Worm (Caenorhabditis elegans) whole organism, mixed stage, embryonic: ENCODE measurements around the gene C32H11.3.

Experiments
- M03D4.4 ChIP-seq: sonication (generic microtip); optimal IDR thresholded peaks from 2 replicates; lab custom pipeline; 2017; ENCODE audit warnings: mild to moderate bottlenecking, missing genetic modification characterization, missing compliant biosample characterization
- blmp-1 ChIP-seq: fragments of 150-350 bp; optimal IDR thresholded peaks from 2 replicates; lab custom pipeline; 2014; ENCODE audit warnings: missing biosample characterization, missing genetic modification characterization
- ceh-39 ChIP-seq: fragments of 150-350 bp; optimal IDR thresholded peaks from 2 replicates; lab custom pipeline; 2014; ENCODE audit warnings: missing biosample characterization, missing genetic modification characterization
- ceh-43 ChIP-seq: fragments of 200-800 bp; sonication (Bioruptor generic); optimal IDR thresholded peaks from 2 replicates; lab custom pipeline; 2018; ENCODE audit warnings: mild to moderate bottlenecking, missing genetic modification characterization, moderate library complexity, missing compliant biosample characterization
- ceh-83 ChIP-seq: fragments of 200-800 bp; sonication (Bioruptor generic); optimal IDR thresholded peaks from 2 replicates; lab custom pipeline; 2018; ENCODE audit warnings: mild to moderate bottlenecking, missing genetic modification characterization, missing compliant biosample characterization
- ces-1 ChIP-seq: fragments of 150-350 bp; optimal IDR thresholded peaks from 2 replicates; lab custom pipeline; 2014; ENCODE audit warnings: missing biosample characterization, missing genetic modification reagents, missing genetic modification characterization
- cnd-1 ChIP-seq: fragments of 200-800 bp; sonication (Bioruptor generic); optimal IDR thresholded peaks from 2 replicates; lab custom pipeline; 2018; ENCODE audit warnings: mild to moderate bottlenecking, missing genetic modification characterization, missing compliant biosample characterization
- elt-3 ChIP-seq: fragments of 150-350 bp; optimal IDR thresholded peaks from 2 replicates; lab custom pipeline; 2014; ENCODE audit warnings: missing biosample characterization, missing genetic modification characterization
- flh-1 ChIP-seq: fragments of 200-800 bp; sonication (Bioruptor generic); optimal IDR thresholded peaks from 2 replicates; lab custom pipeline; 2018; ENCODE audit warnings: mild to moderate bottlenecking, missing genetic modification characterization, moderate library complexity, missing compliant biosample characterization
- ham-2 ChIP-seq: fragments of 200-800 bp; sonication (Bioruptor generic); optimal IDR thresholded peaks from 2 replicates; lab custom pipeline; 2018; ENCODE audit warnings: mild to moderate bottlenecking, missing genetic modification characterization, missing compliant biosample characterization
- lin-32 ChIP-seq: fragments of 200-800 bp; sonication (Bioruptor generic); optimal IDR thresholded peaks from 2 replicates; lab custom pipeline; 2018; ENCODE audit warnings: mild to moderate bottlenecking, missing genetic modification characterization, missing compliant biosample characterization
- lsy-2 ChIP-seq: fragments of 150-350 bp; optimal IDR thresholded peaks from 2 replicates; lab custom pipeline; 2014; ENCODE audit warnings: missing biosample characterization, missing genetic modification characterization
- mab-5 ChIP-seq: fragments of 150-350 bp; optimal IDR thresholded peaks from 2 replicates; lab custom pipeline; 2014; ENCODE audit warnings: missing biosample characterization, missing genetic modification characterization
- mep-1 ChIP-seq: fragments of 150-350 bp; optimal IDR thresholded peaks from 2 replicates; lab custom pipeline; 2017; ENCODE audit warnings: missing biosample characterization, missing genetic modification reagents, missing genetic modification characterization, inconsistent platforms
- mls-2 ChIP-seq: sonication (generic microtip); optimal IDR thresholded peaks from 2 replicates; lab custom pipeline; 2016; ENCODE audit warnings: mild to moderate bottlenecking, missing genetic modification characterization, moderate library complexity, missing compliant biosample characterization
- nhr-2 ChIP-seq: fragments of 150-350 bp; optimal IDR thresholded peaks from 2 replicates; lab custom pipeline; 2014; ENCODE audit warnings: missing biosample characterization, missing genetic modification characterization
- nhr-237 ChIP-seq: fragments of 150-350 bp; optimal IDR thresholded peaks from 2 replicates; lab custom pipeline; 2014; ENCODE audit warnings: missing biosample characterization, missing genetic modification characterization
- nhr-28 ChIP-seq: fragments of 150-350 bp; optimal IDR thresholded peaks from 2 replicates; lab custom pipeline; 2014; ENCODE audit warnings: missing biosample characterization, missing genetic modification characterization
- nhr-76 ChIP-seq: sonication (generic microtip); optimal IDR thresholded peaks from 2 replicates; lab custom pipeline; 2017; ENCODE audit warnings: missing biosample characterization, missing genetic modification characterization
- pha-4 ChIP-seq: fragments of 150-350 bp; optimal IDR thresholded peaks from 2 replicates; lab custom pipeline; 2018; ENCODE audit warnings: missing biosample characterization, missing genetic modification reagents, missing genetic modification characterization
- sem-2 ChIP-seq: fragments of 200-800 bp; sonication (Bioruptor generic); optimal IDR thresholded peaks from 2 replicates; lab custom pipeline; 2018; ENCODE audit warnings: mild to moderate bottlenecking, missing genetic modification characterization, missing compliant biosample characterization
- snpc-4 ChIP-seq: fragments of 150-350 bp; optimal IDR thresholded peaks from 2 replicates; lab custom pipeline; 2014; ENCODE audit warnings: missing biosample characterization, missing genetic modification characterization
- tbx-8 ChIP-seq: fragments of 200-800 bp; sonication (Bioruptor generic); optimal IDR thresholded peaks from 2 replicates; lab custom pipeline; 2018; ENCODE audit warnings: mild to moderate bottlenecking, missing genetic modification characterization, moderate library complexity, missing compliant biosample characterization
- unc-120 ChIP-seq: sonication (generic microtip); optimal IDR thresholded peaks from 2 replicates; lab custom pipeline; 2017; ENCODE audit warnings: missing genetic modification characterization, missing compliant biosample characterization; ENCODE audit not compliant: poor library complexity, severe bottlenecking
- unc-39 ChIP-seq: fragments of 150-350 bp; optimal IDR thresholded peaks from 2 replicates; lab custom pipeline; 2014; ENCODE audit warnings: missing biosample characterization, missing genetic modification characterization
- unc-62 ChIP-seq: fragments of 150-350 bp; optimal IDR thresholded peaks from 2 replicates; lab custom pipeline; 2014; ENCODE audit warnings: missing biosample characterization, missing genetic modification reagents, missing genetic modification characterization
- zip-8 ChIP-seq: fragments of 150-350 bp; optimal IDR thresholded peaks from 2 replicates; lab custom pipeline; 2014; ENCODE audit warnings: missing biosample characterization, missing genetic modification characterization
- ztf-11 ChIP-seq: fragments of 150-350 bp; optimal IDR thresholded peaks from 2 replicates; lab custom pipeline; 2014; ENCODE audit warnings: missing biosample characterization, missing genetic modification characterization

Gene C32H11.3

DNA sequence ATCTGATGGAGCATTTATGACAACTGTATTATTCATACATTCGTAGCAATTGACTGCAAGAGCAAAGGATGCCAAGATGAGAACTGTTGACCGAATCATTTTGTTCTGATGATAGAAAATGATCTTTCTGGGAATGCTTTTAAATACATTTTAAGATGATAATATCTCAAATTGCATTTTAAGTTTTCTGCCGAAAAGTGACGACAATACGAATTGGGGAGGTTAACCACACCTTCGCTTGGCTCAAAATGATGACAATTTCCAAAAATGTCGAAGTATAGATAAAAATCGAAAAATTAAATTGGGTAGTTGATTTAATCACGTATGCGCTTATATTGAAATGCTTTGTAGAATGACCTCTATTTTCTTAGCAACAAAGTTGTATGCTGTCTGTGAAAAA lies 22.9 kb downstream of the C32H11.3 start, which contains the start of gene dod-24:
Gene dod-24, minus strand, starts transcription at position 101 of the 400 bp plus-strand sequence.
- no peak for TF ChIP-seq ces-1 (GFP tag; lab: Kevin White, UChicago)
- TF ChIP-seq ceh-43 = no peak
- no peak for TF ChIP-seq lsy-2 (tag; lab: Kevin White, UChicago)
- TF ChIP-seq elt-3 (tag; lab: Kevin White, UChicago) = no peak
- TF ChIP-seq unc-39 (tag; lab: Kevin White, UChicago) = no peak
- no peak for TF ChIP-seq unc-120 (tag; lab: Kevin White, UChicago)
- no peak for TF ChIP-seq nhr-76 (tag; lab: Kevin White, UChicago)
- TF ChIP-seq ceh-83 (GFP tag; lab: Kevin White, UChicago) = no peak
- TF ChIP-seq pha-4 (tag; lab: Kevin White, UChicago) = no peak
- TF ChIP-seq cnd-1 (tag; lab: Kevin White, UChicago) = no peak
- no peak for TF ChIP-seq flh-1 (GFP tag; lab: Kevin White, UChicago)
- no peak for TF ChIP-seq zip-8 (tag; lab: Kevin White, UChicago)

DNA sequence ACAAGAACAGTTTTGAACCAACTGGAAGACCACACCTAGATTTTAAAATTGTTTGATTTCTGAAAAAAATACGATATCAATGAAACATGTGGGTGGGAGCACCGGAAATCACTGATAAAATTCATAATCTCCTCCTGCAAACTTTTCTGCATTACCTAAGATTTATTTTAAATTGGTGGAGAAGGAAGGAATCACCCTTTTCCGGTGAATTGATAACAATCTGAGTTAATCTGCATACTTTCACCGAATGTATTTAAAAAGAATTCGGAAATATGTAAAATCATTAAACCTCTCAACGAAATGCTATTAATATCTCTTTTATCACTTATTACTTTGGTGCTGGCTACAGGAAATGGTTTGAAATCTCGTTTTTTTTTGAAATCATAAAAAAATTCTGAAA lies 24.3 kb downstream of the C32H11.3 start, which contains the start of gene dct-19:
Gene dct-19, plus strand, starts transcription at position 301 of the 400 bp plus-strand sequence.
- TF ChIP-seq unc-62 (no peak), nhr-76 (tag; lab: Kevin White, UChicago) (no peak), tbx-8 (no peak), unc-120 (tag; lab: Kevin White, UChicago) (no peak), ces-1 (GFP tag; lab: Kevin White, UChicago) (no peak), lsy-2 (tag; lab: Kevin White, UChicago) (no peak), blmp-1 (tag; lab: Kevin White, UChicago) (no peak), ceh-43 (no peak), flh-1 (GFP tag; lab: Kevin White, UChicago) (no peak), nhr-2 (tag; lab: Kevin White, UChicago) (no peak), pha-4 (tag; lab: Kevin White, UChicago) (no peak), ceh-39 (no peak), cnd-1 (tag; lab: Kevin White, UChicago) (no peak), ceh-83 (GFP tag; lab: Kevin White, UChicago) (no peak), mls-2 (tag; lab: Kevin White, UChicago) (no peak), nhr-28 (tag; lab: Kevin White, UChicago) (no peak), elt-3 (tag; lab: Kevin White, UChicago) (no peak), ztf-11 (tag; lab: Kevin White, UChicago) (no peak), ham-2 (GFP tag; lab: Kevin White, UChicago) (no peak)
- TF ChIP-seq, all 35 proteins: peak for 0

DNA sequence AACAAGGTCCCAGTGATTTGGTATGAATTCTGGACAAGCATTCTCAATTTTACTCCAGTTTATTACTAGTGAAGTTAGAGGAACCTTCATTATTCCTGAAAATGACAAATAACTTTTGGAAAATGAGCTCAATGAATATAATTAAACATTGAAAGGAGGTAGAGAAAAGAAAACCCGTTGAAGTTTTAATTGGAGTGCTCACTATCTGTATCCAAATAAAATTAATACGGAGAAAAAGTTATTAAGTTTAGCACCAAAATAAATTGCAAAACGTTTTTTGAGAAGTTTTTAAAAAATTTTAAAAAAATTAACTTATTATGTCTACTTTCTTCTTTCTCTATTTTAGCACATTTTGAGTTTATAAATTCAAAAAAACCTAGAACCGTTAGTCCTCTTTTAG lies 28.1 kb downstream of the C32H11.3 start, which contains the start of gene F55G11.1:
Gene F55G11.1, minus strand, starts transcription at position 101 of the 400 bp plus-strand sequence.
- TF ChIP-seq lin-32 (GFP tag; lab: Kevin White, UChicago) (no peak), mab-5 (tag; lab: Kevin White, UChicago) (no peak), cnd-1 (tag; lab: Kevin White, UChicago) (no peak), unc-62 (no peak), ham-2 (GFP tag; lab: Kevin White, UChicago) (no peak), pha-4 (tag; lab: Kevin White, UChicago) (no peak), nhr-28 (tag; lab: Kevin White, UChicago) (no peak), elt-3 (tag; lab: Kevin White, UChicago) (no peak), unc-39 (tag; lab: Kevin White, UChicago) (no peak), mep-1 (tag; lab: Kevin White, UChicago) (no peak), ces-1 (GFP tag; lab: Kevin White, UChicago) (no peak)

DNA sequence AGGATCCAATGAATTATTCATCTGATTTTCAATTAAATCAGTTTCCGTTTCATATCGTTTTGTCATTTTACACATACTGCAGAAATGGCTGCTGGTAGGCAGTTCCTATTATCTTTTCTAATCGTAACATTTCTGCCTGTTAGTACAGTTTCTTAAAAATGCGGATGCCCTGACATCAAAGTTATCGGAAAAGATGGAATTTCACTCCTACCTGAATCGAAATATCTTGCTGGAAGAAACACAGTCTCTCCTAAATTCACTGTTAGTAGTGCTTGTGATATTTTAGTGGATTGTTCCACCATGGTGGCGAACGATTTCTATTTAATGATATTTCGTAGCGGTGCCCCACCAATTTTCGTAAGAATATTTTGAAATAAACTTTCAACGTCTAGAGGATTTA lies 30.1 kb downstream of the C32H11.3 start, which contains the start of gene F55G11.10:
Gene F55G11.10, plus strand, starts transcription at position 301 of the 400 bp plus-strand sequence.
- TF ChIP-seq unc-120 (tag; lab: Kevin White, UChicago) (no peak), ces-1 (GFP tag; lab: Kevin White, UChicago) (no peak), ceh-39 (no peak), tbx-8 (no peak), blmp-1 (tag; lab: Kevin White, UChicago) (no peak), ham-2 (GFP tag; lab: Kevin White, UChicago) (no peak), unc-39 (tag; lab: Kevin White, UChicago) (no peak), nhr-76 (tag; lab: Kevin White, UChicago) (no peak), snpc-4 (tag; lab: Kevin White, UChicago) (no peak), unc-62 (no peak), nhr-237 (tag; lab: Kevin White, UChicago) (no peak), M03D4.4 (no peak), mls-2 (tag; lab: Kevin White, UChicago) (no peak), pha-4 (tag; lab: Kevin White, UChicago) (no peak), mab-5 (tag; lab: Kevin White, UChicago) (no peak), lin-32 (GFP tag; lab: Kevin White, UChicago) (no peak), sem-2 (no peak), flh-1 (GFP tag; lab: Kevin White, UChicago) (no peak)
